Worm (Caenorhabditis elegans) whole organism, L2 larva: ENCODE measurements around the gene cyp-34A5.

ENCODE experiments used
- elt-1 ChIP-seq: fragments of 150-350 bp; optimal IDR thresholded peaks from 2 replicates; lab custom pipeline; 2014; ENCODE audit warnings: missing biosample characterization, missing genetic modification characterization
- skn-1 ChIP-seq: sonication (generic microtip); optimal IDR thresholded peaks from 2 replicates; lab custom pipeline; 2017; ENCODE audit warnings: missing biosample characterization, missing genetic modification characterization

DNA sequence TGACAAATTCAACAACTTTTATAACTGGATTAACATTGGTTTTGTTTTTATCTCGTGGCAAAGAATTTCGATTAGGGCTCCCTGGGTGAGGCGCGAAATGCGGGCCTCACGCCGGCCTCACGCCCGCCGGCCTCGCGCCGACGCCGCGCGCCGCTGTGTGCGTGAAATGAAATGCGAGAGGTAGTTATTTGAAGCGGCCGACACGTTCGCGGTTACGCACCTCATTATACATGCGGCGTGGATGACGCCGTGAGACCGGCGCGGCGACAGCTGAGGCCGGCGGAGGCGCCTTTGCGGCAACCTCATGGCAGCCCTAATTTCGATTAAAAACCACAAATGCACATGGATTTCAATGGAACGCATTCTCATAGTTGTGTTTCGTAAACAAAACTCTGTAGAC, 30.0 kb downstream of the cyp-34A5 start:
- TF ChIP-seq skn-1 (tag; lab: Kevin White, UChicago) (no peak), elt-1 (tag; lab: Kevin White, UChicago) (no peak)
